Fruit fly (Drosophila melanogaster): ENCODE data around the gene CG42238.

Gene CG42238

DNA sequence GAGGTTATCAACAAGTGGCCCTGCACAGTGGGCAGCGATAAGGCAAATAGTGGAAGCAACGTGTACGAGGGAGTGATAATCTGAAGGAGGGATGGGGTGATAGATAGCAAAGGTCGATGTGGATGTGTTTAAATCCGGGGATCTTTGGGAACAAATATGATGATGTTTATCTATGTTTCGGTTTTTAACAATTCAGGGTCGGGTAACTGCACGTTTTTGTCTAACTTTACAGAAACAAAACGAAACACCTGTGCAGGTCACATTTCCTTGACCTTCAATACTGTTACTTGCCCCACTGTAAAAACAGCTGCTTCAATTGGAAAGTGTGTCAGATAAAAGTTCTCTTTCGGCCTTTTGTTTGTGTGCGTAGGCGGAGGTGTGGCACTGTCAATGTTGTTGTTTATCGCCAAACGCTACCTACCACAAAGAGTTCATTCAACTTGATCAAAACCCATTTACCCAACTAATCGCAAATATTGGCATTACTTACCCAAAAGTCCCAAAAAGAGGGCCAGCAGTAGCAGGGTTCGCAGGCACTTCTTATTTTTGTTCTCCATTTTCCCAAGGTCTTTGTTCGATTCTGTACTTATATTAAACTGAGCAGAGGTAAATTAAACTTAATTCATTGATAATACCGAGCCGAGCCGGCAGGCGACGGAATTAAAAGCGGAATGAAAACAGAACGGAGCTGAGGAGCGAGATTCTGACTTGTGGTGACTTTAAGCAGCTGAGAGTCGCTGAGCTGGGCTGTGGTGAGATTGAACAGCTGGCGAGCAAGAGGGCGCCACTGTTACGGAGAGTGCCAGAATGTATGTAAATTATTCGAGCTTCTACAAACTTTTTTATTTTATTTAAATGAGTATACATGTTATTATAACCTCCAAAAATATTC lies 129.5 kb downstream of the CG42238 start, which contains the start of gene Mtp (continued):
- TF ChIP-seq Lim3 (GFP tag; IDR thresholded peaks at IDR 0.05) (no peak), Neu2 (GFP tag; optimal IDR thresholded peaks at IDR 0.05; ENCODE audit: borderline replicate concordance) (peak; percentile 27), nerfin-2 (GFP tag; IDR thresholded peaks at IDR 0.05; ENCODE audit: partially characterized antibody) (0 out of 2 replicates have a peak, but pooled peaks have one; percentile 39), Lpt (GFP tag; optimal IDR thresholded peaks at IDR 0.05) (no peak), E2f1 (GFP tag; IDR thresholded peaks at IDR 0.05) (peak; percentile 17; the same call in 1 of the 2 replicates), CG32772 (GFP tag; IDR thresholded peaks at IDR 0.05) (peak; percentile 51; the same call in 1 of the 2 replicates), Ravus (GFP tag; IDR thresholded peaks at IDR 0.05) (no peak), Gug (GFP tag; IDR thresholded peaks at IDR 0.05) (peak; percentile 47; the same call in 3 of the 4 replicates), CG5245 (GFP tag; optimal IDR thresholded peaks at IDR 0.05) (peak; percentile 53), kni (GFP tag; optimal IDR thresholded peaks at IDR 0.05) (peak; percentile 75), Dfd (GFP tag; optimal IDR thresholded peaks at IDR 0.05) (no peak), dpn (GFP tag; optimal IDR thresholded peaks at IDR 0.05) (peak; percentile 71 to 81), CHES-1-like (GFP tag; optimal IDR thresholded peaks at IDR 0.05) (peak; percentile 86), CG1529 (GFP tag; optimal IDR thresholded peaks at IDR 0.05) (peak; percentile 82), CG1603 (tag; optimal IDR thresholded peaks at IDR 0.05) (peak; percentile 77), CG18262 (tag; optimal IDR thresholded peaks at IDR 0.05) (peak; percentile 80), zen (tag; optimal IDR thresholded peaks at IDR 0.05) (no peak), CG4820 (GFP tag; optimal IDR thresholded peaks at IDR 0.05) (peak; percentile 77), Ets97D (GFP tag; optimal IDR thresholded peaks at IDR 0.05) (peak; percentile 17), jigr1 (GFP tag; IDR thresholded peaks at IDR 0.05) (0 out of 3 replicates have a peak, but pooled peaks have one; percentile 18), CG9727 (GFP tag; optimal IDR thresholded peaks at IDR 0.05) (peak; percentile 76), CG4282 (GFP tag; optimal IDR thresholded peaks at IDR 0.05) (peak; percentile 80), wek (GFP tag; optimal IDR thresholded peaks at IDR 0.05) (peak; percentile 50), MBD-R2 (GFP tag; IDR thresholded peaks at IDR 0.05) (peak; percentile 26; the same call in 1 of the 2 replicates), usp (GFP tag; optimal IDR thresholded peaks at IDR 0.05) (no peak), caup (GFP tag; optimal IDR thresholded peaks at IDR 0.05; ENCODE audit: severe bottlenecking) (peak; percentile 64), CG34422 (GFP tag; IDR thresholded peaks at IDR 0.05) (peak; percentile 30; the same call in 1 of the 3 replicates), CG6175 (GFP tag; IDR thresholded peaks at IDR 0.05) (no peak), CG18599 (GFP tag; optimal IDR thresholded peaks at IDR 0.05) (peak; percentile 77), ewg (GFP tag; optimal IDR thresholded peaks at IDR 0.05) (peak; percentile 60), Hr3 (GFP tag; optimal IDR thresholded peaks at IDR 0.05) (peak; percentile 78), CG6654 (GFP tag; optimal IDR thresholded peaks at IDR 0.05) (peak; percentile 50), gfzf (GFP tag; optimal IDR thresholded peaks at IDR 0.05) (no peak), Opbp (GFP tag; IDR thresholded peaks at IDR 0.05; ENCODE audit: partially characterized antibody) (peak; percentile 42; the same call in 1 of the 3 replicates), lola (GFP tag; optimal IDR thresholded peaks at IDR 0.05) (peak in 1 of 3 experiments; percentile 79), Camta (GFP tag; optimal IDR thresholded peaks at IDR 0.05) (peak; percentile 66), CG1602 (GFP tag; optimal IDR thresholded peaks at IDR 0.05) (peak; percentile 68), dati (GFP tag; IDR thresholded peaks at IDR 0.05) (no peak), pros (GFP tag; optimal IDR thresholded peaks at IDR 0.05) (peak; percentile 24), CG6254 (GFP tag; optimal IDR thresholded peaks at IDR 0.05) (peak; percentile 78), Sox100B (GFP tag; optimal IDR thresholded peaks at IDR 0.05) (peak; percentile 72), TFAM (GFP tag; optimal IDR thresholded peaks at IDR 0.05) (no peak), Hey (tag; optimal IDR thresholded peaks at IDR 0.05) (peak; percentile 27), pum (GFP tag; optimal IDR thresholded peaks at IDR 0.05) (peak; percentile 74), Eip74EF (GFP tag; optimal IDR thresholded peaks at IDR 0.05) (peak in 1 of 2 experiments; percentile 63), unc-4 (GFP tag; IDR thresholded peaks at IDR 0.05; ENCODE audit: partially characterized antibody) (no peak), CG7987 (GFP tag; optimal IDR thresholded peaks at IDR 0.05) (no peak)
